Fruit fly (Drosophila melanogaster): ENCODE data around the gene Brd8.

Brd8 gene

dm6 chr3R:29256811-29257439, 33.6 kb downstream of the Brd8 start:
- TF ChIP-seq Ets65A (GFP tag): peak; percentile 61
- peak; percentile 26 for TF ChIP-seq nom (GFP tag; optimal IDR thresholded peaks at IDR 0.05)
- TF ChIP-seq H15 (GFP tag; IDR thresholded peaks at IDR 0.05): no peak
- TF ChIP-seq CG4730 (GFP tag; IDR thresholded peaks at IDR 0.05): 0 out of 2 replicates have a peak, but pooled peaks have one; percentile 11
- TF ChIP-seq so (GFP tag; IDR thresholded peaks at IDR 0.05): 0 out of 3 replicates have a peak, but pooled peaks have one; percentile 15
- TF ChIP-seq sens (GFP tag): peak; percentile 61
- TF ChIP-seq Dbx (GFP tag; IDR thresholded peaks at IDR 0.05): no peak
- TF ChIP-seq zfh1 (GFP tag; IDR thresholded peaks at IDR 0.05): peak; percentile 51; the same call in 1 of the 3 replicates
- TF ChIP-seq Bteb2 (GFP tag; optimal IDR thresholded peaks at IDR 0.05): no peak
- peak; percentile 39; the same call in 1 of the 2 replicates for TF ChIP-seq CG6689 (GFP tag; IDR thresholded peaks at IDR 0.05)
- no peak for TF ChIP-seq CG11456 (GFP tag; IDR thresholded peaks at IDR 0.05)
- TF ChIP-seq fd96Cb (tag; optimal IDR thresholded peaks at IDR 0.05): no peak
- peak; percentile 56 for TF ChIP-seq Drgx (GFP tag; IDR thresholded peaks at IDR 0.05)
- TF ChIP-seq CG2120 (GFP tag; optimal IDR thresholded peaks at IDR 0.05): no peak
- no peak for TF ChIP-seq CG8281 (tag; optimal IDR thresholded peaks at IDR 0.05)
- peak; percentile 81 for TF ChIP-seq lbe (GFP tag; optimal IDR thresholded peaks at IDR 0.05)
- no peak for TF ChIP-seq disco-r (GFP tag; optimal IDR thresholded peaks at IDR 0.05)
- TF ChIP-seq bsh (GFP tag; optimal IDR thresholded peaks at IDR 0.05): peak in 1 of 2 experiments; percentile 61
- TF ChIP-seq klu (GFP tag; IDR thresholded peaks at IDR 0.05): no peak
- TF ChIP-seq shn (GFP tag; optimal IDR thresholded peaks at IDR 0.05): no peak

DNA sequence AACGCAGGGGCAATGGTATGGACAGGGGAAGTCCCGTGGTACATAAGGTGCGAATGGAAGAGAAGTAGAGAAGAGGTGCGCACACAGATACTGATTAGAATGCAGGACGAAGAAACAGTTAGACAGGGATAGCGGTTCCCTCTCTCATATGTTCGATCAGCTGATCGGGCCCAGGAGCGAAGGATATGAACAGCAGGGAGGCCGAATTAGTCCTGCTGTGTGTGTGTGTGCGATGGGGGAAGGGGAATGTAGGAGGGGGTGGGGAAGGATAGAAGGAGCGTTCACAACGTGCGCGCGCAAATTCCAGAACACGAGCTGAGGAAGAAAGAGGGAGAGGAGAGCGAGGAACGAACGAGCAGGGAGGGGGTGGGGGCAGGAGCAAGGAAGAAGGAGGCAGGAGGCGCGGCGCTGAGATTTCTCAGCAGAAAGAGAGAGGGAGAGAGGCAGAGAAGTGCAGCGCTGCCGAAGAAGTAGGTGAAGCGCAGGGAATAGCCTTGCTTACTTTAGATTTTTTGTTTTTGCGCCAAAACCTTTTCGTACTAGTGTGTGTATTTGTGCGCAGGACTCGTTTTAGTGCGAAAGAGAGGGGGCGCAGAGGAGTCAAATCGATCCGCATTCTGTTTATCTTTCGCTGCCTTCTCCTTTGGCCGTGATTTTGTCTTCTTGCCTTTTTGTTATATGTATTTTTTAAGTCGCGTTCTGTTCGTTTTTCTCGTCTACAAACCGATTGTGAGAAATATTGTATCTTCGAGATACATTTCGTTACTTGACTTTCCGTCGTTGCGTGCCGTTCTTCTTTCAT, 34.8 kb downstream of the Brd8 start:
- TF ChIP-seq CG9932 (GFP tag; IDR thresholded peaks at IDR 0.05): no peak
- no peak for TF ChIP-seq disco-r (GFP tag; optimal IDR thresholded peaks at IDR 0.05)
- peak; percentile 38 for TF ChIP-seq cg (GFP tag; optimal IDR thresholded peaks at IDR 0.05)
- TF ChIP-seq fd96Cb (tag; optimal IDR thresholded peaks at IDR 0.05): no peak
- TF ChIP-seq org-1 (GFP tag; optimal IDR thresholded peaks at IDR 0.05): no peak
- no peak for TF ChIP-seq ato (GFP tag; IDR thresholded peaks at IDR 0.05; ENCODE audit: partially characterized antibody)
- no peak for TF ChIP-seq Sry-δ (GFP tag; optimal IDR thresholded peaks at IDR 0.05)
- TF ChIP-seq nom (GFP tag; optimal IDR thresholded peaks at IDR 0.05): peak; percentile 27
- no peak for TF ChIP-seq oc (tag; optimal IDR thresholded peaks at IDR 0.05)
- TF ChIP-seq hb (GFP tag; IDR thresholded peaks at IDR 0.05; ENCODE audit: partially characterized antibody): no peak
- TF ChIP-seq br (optimal IDR thresholded peaks at IDR 0.05): no peak
- peak in 1 of 2 experiments; percentile 70 for TF ChIP-seq crp (GFP tag; optimal IDR thresholded peaks at IDR 0.05)
- peak; percentile 57 for TF ChIP-seq twi (tag; optimal IDR thresholded peaks at IDR 0.05)
- no peak for TF ChIP-seq CG2875 (GFP tag; optimal IDR thresholded peaks at IDR 0.05)
- peak; percentile 60 for TF ChIP-seq CG1832 (GFP tag; optimal IDR thresholded peaks at IDR 0.05)
- no peak for TF ChIP-seq gem (tag; optimal IDR thresholded peaks at IDR 0.05)
- TF ChIP-seq Pdp1 (GFP tag; optimal IDR thresholded peaks at IDR 0.05): no peak
- no peak for TF ChIP-seq lab (GFP tag; optimal IDR thresholded peaks at IDR 0.05)
- peak in 1 of 2 experiments; percentile 95 for TF ChIP-seq insv (GFP tag; optimal IDR thresholded peaks at IDR 0.05)
- no peak for TF ChIP-seq H2.0 (GFP tag; IDR thresholded peaks at IDR 0.05)
- TF ChIP-seq Trl (optimal IDR thresholded peaks at IDR 0.05): peak in 1 of 2 experiments; percentile 43
- TF ChIP-seq Trl (GFP tag; optimal IDR thresholded peaks at IDR 0.05): no peak
- no peak for TF ChIP-seq slou (GFP tag; optimal IDR thresholded peaks at IDR 0.05)
- no peak for TF ChIP-seq CG11247 (GFP tag; IDR thresholded peaks at IDR 0.05)
- TF ChIP-seq nerfin-1 (tag; optimal IDR thresholded peaks at IDR 0.05): peak; percentile 50
- peak; percentile 49 for TF ChIP-seq CG15479 (GFP tag; optimal IDR thresholded peaks at IDR 0.05)
- peak in 1 of 2 experiments; percentile 82 for TF ChIP-seq tll (GFP tag; optimal IDR thresholded peaks at IDR 0.05)
- no peak for TF ChIP-seq Dip3 (GFP tag; optimal IDR thresholded peaks at IDR 0.05)
- no peak for TF ChIP-seq ranshi (GFP tag; IDR thresholded peaks at IDR 0.05)
- TF ChIP-seq CG3407 (GFP tag; optimal IDR thresholded peaks at IDR 0.05): no peak
- TF ChIP-seq YL-1 (GFP tag; optimal IDR thresholded peaks at IDR 0.05): no peak
